Worm (Caenorhabditis elegans) whole organism, L1 larva: ENCODE results near the gene ani-2.

Experiments used
- C34B4.2 ChIP-seq: sonication (generic microtip); optimal IDR thresholded peaks from 2 replicates; lab custom pipeline; 2017; ENCODE audit warnings: mild to moderate bottlenecking, missing genetic modification characterization, missing compliant biosample characterization
- F16B12.6 ChIP-seq: fragments of 150-350 bp; optimal IDR thresholded peaks from 2 replicates; lab custom pipeline; 2014; ENCODE audit warnings: missing biosample characterization, missing genetic modification characterization
- Y116A8C.19 ChIP-seq: sonication (generic microtip); optimal IDR thresholded peaks from 2 replicates; lab custom pipeline; 2016; ENCODE audit warnings: missing compliant biosample characterization, missing genetic modification characterization, borderline replicate concordance
- ama-1 ChIP-seq: fragments of 150-350 bp; optimal IDR thresholded peaks from 2 replicates; lab custom pipeline; 2014
- ceh-8 ChIP-seq: fragments of 200-800 bp; sonication (Bioruptor generic); optimal IDR thresholded peaks from 2 replicates; lab custom pipeline; 2018; ENCODE audit warnings: mild to moderate bottlenecking, missing genetic modification characterization, moderate library complexity, missing compliant biosample characterization
- ceh-82 ChIP-seq, 3 experiments: fragments of 150-350 bp in 1 of 3; sonication (generic microtip) in 2 of 3; optimal IDR thresholded peaks; 2 replicates each; lab custom pipeline; 2014 to 2017; ENCODE audit warnings: missing biosample characterization in 3 of 3, missing genetic modification characterization in 3 of 3
- ceh-90 ChIP-seq: sonication (generic microtip); optimal IDR thresholded peaks from 2 replicates; lab custom pipeline; 2016; ENCODE audit warnings: missing genetic modification characterization, missing compliant biosample characterization
- ces-1 ChIP-seq: fragments of 150-350 bp; optimal IDR thresholded peaks from 2 replicates; lab custom pipeline; 2014; ENCODE audit warnings: missing biosample characterization, missing genetic modification reagents, missing genetic modification characterization
- dsc-1 ChIP-seq: sonication (generic microtip); optimal IDR thresholded peaks from 2 replicates; lab custom pipeline; 2016; ENCODE audit warnings: mild to moderate bottlenecking, missing genetic modification characterization, missing compliant biosample characterization
- efl-1 ChIP-seq, 4 experiments: fragments of 150-350 bp; optimal IDR thresholded peaks in 3 of 4; peaks in 1 of 4; 1 replicate in 1 of 4; 2 replicates in 3 of 4; lab custom pipeline; 2014; ENCODE audit warnings: missing biosample characterization in 2 of 4, missing genetic modification characterization in 2 of 4, missing genetic modification reagents in 2 of 4
- efl-3 ChIP-seq: fragments of 200-800 bp; sonication (Bioruptor generic); optimal IDR thresholded peaks from 2 replicates; lab custom pipeline; 2018; ENCODE audit warnings: mild to moderate bottlenecking, missing genetic modification characterization, missing compliant biosample characterization
- egl-13 ChIP-seq: sonication (generic microtip); optimal IDR thresholded peaks from 2 replicates; lab custom pipeline; 2016; ENCODE audit warnings: missing genotype, missing genetic modification reagents, missing genetic modification characterization, missing compliant biosample characterization
- elt-3 ChIP-seq, 6 experiments: fragments of 150-350 bp in 1 of 6; sonication (generic microtip); optimal IDR thresholded peaks; 2 replicates each; lab custom pipeline; 2017 to 2018; ENCODE audit warnings: missing biosample characterization in 6 of 6, missing genetic modification characterization in 6 of 6, inconsistent platforms in 1 of 6
- fkh-10 ChIP-seq: sonication (generic microtip); optimal IDR thresholded peaks from 2 replicates; lab custom pipeline; 2017; ENCODE audit warnings: missing biosample characterization, missing genetic modification reagents, missing genetic modification characterization
- fkh-4 ChIP-seq: sonication (generic microtip); optimal IDR thresholded peaks from 2 replicates; lab custom pipeline; 2016; ENCODE audit warnings: missing compliant biosample characterization, missing genetic modification characterization, borderline replicate concordance
- fkh-8 ChIP-seq: sonication (generic microtip); optimal IDR thresholded peaks from 2 replicates; lab custom pipeline; 2016; ENCODE audit warnings: mild to moderate bottlenecking, missing genetic modification characterization, missing compliant biosample characterization
- fos-1 ChIP-seq: fragments of 150-350 bp; optimal IDR thresholded peaks from 2 replicates; lab custom pipeline; 2014; ENCODE audit warnings: missing biosample characterization, missing genetic modification characterization
- grh-1 ChIP-seq: fragments of 200-800 bp; sonication (Bioruptor generic); IDR thresholded peaks from 2 replicates; pipeline ENCODE4 v1.3.6; 2022; ENCODE audit warnings: missing genetic modification reagents, missing genetic modification characterization, missing compliant biosample characterization
- hlh-17 ChIP-seq: fragments of 200-800 bp; sonication (Bioruptor generic); optimal IDR thresholded peaks from 2 replicates; lab custom pipeline; 2018; ENCODE audit warnings: missing genetic modification characterization, mild to moderate bottlenecking, missing compliant biosample characterization, moderate library complexity, borderline replicate concordance
- hlh-4 ChIP-seq: sonication (generic microtip); optimal IDR thresholded peaks from 2 replicates; lab custom pipeline; 2016; ENCODE audit warnings: mild to moderate bottlenecking, missing genetic modification characterization, missing compliant biosample characterization
- hpl-2 ChIP-seq: fragments of 150-350 bp; optimal IDR thresholded peaks from 2 replicates; lab custom pipeline; 2014; ENCODE audit warnings: missing biosample characterization, missing genetic modification reagents, missing genetic modification characterization
- jun-1 ChIP-seq: fragments of 150-350 bp; optimal IDR thresholded peaks from 2 replicates; lab custom pipeline; 2014; ENCODE audit warnings: missing biosample characterization, missing genetic modification reagents, missing genetic modification characterization
- lin-13 ChIP-seq: fragments of 150-350 bp; optimal IDR thresholded peaks from 2 replicates; lab custom pipeline; 2014; ENCODE audit warnings: missing biosample characterization, missing genetic modification reagents, missing genetic modification characterization
- lin-15B ChIP-seq: fragments of 150-350 bp; sonication (generic microtip); optimal IDR thresholded peaks from 3 replicates; lab custom pipeline; 2014; ENCODE audit warnings: missing biosample characterization, missing genetic modification characterization
- lin-35 ChIP-seq, 2 experiments: fragments of 150-350 bp; optimal IDR thresholded peaks; 2 replicates each; lab custom pipeline; 2014; ENCODE audit warnings: missing biosample characterization in 2 of 2, missing genetic modification characterization in 2 of 2, missing genetic modification reagents in 2 of 2
- lir-3 ChIP-seq: sonication (generic microtip); optimal IDR thresholded peaks from 2 replicates; lab custom pipeline; 2016; ENCODE audit warnings: mild to moderate bottlenecking, missing genetic modification characterization, moderate library complexity, missing compliant biosample characterization; ENCODE audit not compliant: poor library complexity
- mdl-1 ChIP-seq, 2 experiments: fragments of 150-350 bp; optimal IDR thresholded peaks; 2 replicates each; lab custom pipeline; 2014 to 2017; ENCODE audit warnings: missing biosample characterization in 2 of 2, missing genetic modification characterization in 2 of 2, inconsistent platforms in 1 of 2
- mep-1 ChIP-seq: fragments of 150-350 bp; optimal IDR thresholded peaks from 2 replicates; lab custom pipeline; 2014; ENCODE audit warnings: missing biosample characterization, missing genetic modification characterization
- nhr-12 ChIP-seq: sonication (generic microtip); optimal IDR thresholded peaks from 2 replicates; lab custom pipeline; 2017; ENCODE audit warnings: missing biosample characterization, missing genetic modification characterization
- nhr-20 ChIP-seq: sonication (generic microtip); optimal IDR thresholded peaks from 2 replicates; lab custom pipeline; 2016; ENCODE audit warnings: mild to moderate bottlenecking, missing genetic modification characterization, missing compliant biosample characterization
- nhr-71 ChIP-seq: sonication (generic microtip); optimal IDR thresholded peaks from 2 replicates; lab custom pipeline; 2016; ENCODE audit warnings: mild to moderate bottlenecking, missing genetic modification characterization, moderate library complexity, missing compliant biosample characterization
- nhr-77 ChIP-seq: fragments of 150-350 bp; optimal IDR thresholded peaks from 2 replicates; lab custom pipeline; 2014; ENCODE audit warnings: missing biosample characterization, missing genetic modification characterization
- nhr-85 ChIP-seq: sonication (generic microtip); peaks from one replicate; lab custom pipeline; 2016; ENCODE audit warnings: missing genetic modification characterization, inconsistent platforms, missing compliant biosample characterization
- pag-3 ChIP-seq: sonication (generic microtip); optimal IDR thresholded peaks from 2 replicates; lab custom pipeline; 2017; ENCODE audit warnings: missing genetic modification characterization, mild to moderate bottlenecking, missing compliant biosample characterization, antibody characterized with exemption, borderline replicate concordance; ENCODE audit not compliant: insufficient read depth
- pax-3 ChIP-seq: fragments of 200-800 bp; sonication (Bioruptor generic); optimal IDR thresholded peaks from 2 replicates; lab custom pipeline; 2018; ENCODE audit warnings: mild to moderate bottlenecking, missing genetic modification characterization, moderate library complexity, missing compliant biosample characterization
- rnt-1 ChIP-seq: sonication (generic microtip); optimal IDR thresholded peaks from 2 replicates; lab custom pipeline; 2016; ENCODE audit warnings: mild to moderate bottlenecking, missing genetic modification characterization, moderate library complexity, missing compliant biosample characterization
- skn-1 ChIP-seq: fragments of 150-350 bp; optimal IDR thresholded peaks from 2 replicates; lab custom pipeline; 2014; ENCODE audit warnings: missing biosample characterization, missing genetic modification characterization
- snpc-4 ChIP-seq: fragments of 150-350 bp; optimal IDR thresholded peaks from 2 replicates; lab custom pipeline; 2014; ENCODE audit warnings: missing biosample characterization, missing genetic modification characterization
- snu-23 ChIP-seq: sonication (generic microtip); optimal IDR thresholded peaks from 2 replicates; lab custom pipeline; 2016; ENCODE audit warnings: missing genetic modification characterization, missing compliant biosample characterization
- sox-4 ChIP-seq: sonication (generic microtip); optimal IDR thresholded peaks from 2 replicates; lab custom pipeline; 2016; ENCODE audit warnings: missing genetic modification characterization, missing compliant biosample characterization
- sup-37 ChIP-seq: fragments of 200-800 bp; sonication (Bioruptor generic); optimal IDR thresholded peaks from 2 replicates; lab custom pipeline; 2018; ENCODE audit warnings: mild to moderate bottlenecking, missing genetic modification characterization, missing compliant biosample characterization
- tbx-2 ChIP-seq: sonication (generic microtip); optimal IDR thresholded peaks from 2 replicates; lab custom pipeline; 2016; ENCODE audit warnings: missing genetic modification characterization, missing compliant biosample characterization
- tlp-1 ChIP-seq: fragments of 150-350 bp; optimal IDR thresholded peaks from 2 replicates; lab custom pipeline; 2014; ENCODE audit warnings: missing biosample characterization, missing genetic modification characterization
- unc-130 ChIP-seq: fragments of 150-350 bp; optimal IDR thresholded peaks from 2 replicates; lab custom pipeline; 2017; ENCODE audit warnings: missing biosample characterization, missing genetic modification characterization, inconsistent platforms
- unc-98 ChIP-seq: fragments of 200-800 bp; sonication (Bioruptor generic); IDR thresholded peaks from 2 replicates; pipeline ENCODE4 v1.3.6; 2022; ENCODE audit warnings: missing genetic modification characterization, missing compliant biosample characterization
- vab-15 ChIP-seq: sonication (generic microtip); optimal IDR thresholded peaks from 2 replicates; lab custom pipeline; 2017; ENCODE audit warnings: missing genotype, mild to moderate bottlenecking, missing genetic modification characterization, missing compliant biosample characterization
- xbp-1 ChIP-seq: sonication (generic microtip); optimal IDR thresholded peaks from 2 replicates; lab custom pipeline; 2016; ENCODE audit warnings: missing genetic modification characterization, missing compliant biosample characterization
- zag-1 ChIP-seq: fragments of 150-350 bp; optimal IDR thresholded peaks from 2 replicates; lab custom pipeline; 2014; ENCODE audit warnings: missing biosample characterization, missing genetic modification characterization
- zip-4 ChIP-seq: fragments of 200-800 bp; sonication (Bioruptor generic); optimal IDR thresholded peaks from 2 replicates; lab custom pipeline; 2018; ENCODE audit warnings: mild to moderate bottlenecking, missing genetic modification characterization, moderate library complexity, missing compliant biosample characterization
- ztf-4 ChIP-seq: fragments of 150-350 bp; optimal IDR thresholded peaks from 2 replicates; lab custom pipeline; 2014; ENCODE audit warnings: missing biosample characterization, missing genetic modification characterization

ani-2 gene

DNA sequence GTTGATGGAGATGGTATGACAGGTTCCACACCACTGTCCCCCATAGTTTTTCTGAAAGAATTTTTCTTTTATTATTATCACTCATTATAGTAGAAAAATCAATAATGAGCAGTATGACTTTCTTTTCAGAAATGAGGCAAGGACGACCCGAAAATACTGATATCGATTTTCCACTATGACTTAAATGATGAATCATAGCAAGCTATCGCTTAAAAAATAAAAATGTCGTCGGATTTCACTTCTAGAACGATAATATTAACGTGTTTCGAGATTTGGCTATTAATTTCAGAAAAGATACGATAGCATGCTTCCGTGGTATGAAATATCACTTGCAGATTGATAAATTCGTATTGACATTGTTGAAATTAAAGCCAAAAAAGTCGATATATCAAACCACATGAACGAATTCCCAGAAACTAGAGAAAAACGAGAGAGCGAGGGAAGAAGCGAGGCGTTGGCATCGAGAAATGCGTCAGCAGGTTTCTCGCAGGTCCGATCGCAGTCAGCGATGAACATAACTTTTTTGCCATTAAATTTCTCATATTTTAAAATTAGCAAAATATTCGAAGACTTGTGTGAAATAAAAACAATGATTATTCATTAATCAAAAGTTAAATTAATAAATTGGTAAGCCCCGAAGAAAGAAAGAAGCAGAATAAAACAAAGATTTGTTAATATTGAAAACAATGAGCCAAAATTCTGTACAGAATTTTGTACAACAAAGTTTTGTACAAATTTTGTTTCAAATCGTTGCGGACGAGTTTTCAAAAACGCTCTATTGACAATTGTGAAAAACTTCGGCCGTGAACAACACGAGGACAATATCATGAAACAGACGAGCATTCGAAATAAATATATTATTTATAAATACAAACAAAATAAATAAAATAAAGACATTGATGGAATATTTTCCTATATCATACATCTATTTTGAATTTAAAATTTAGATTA lies 9.5 kb downstream of the ani-2 start, which contains the start of gene C32D5.11 (continued):
- TF ChIP-seq egl-13 (tag; lab: Kevin White, UChicago) (peak; percentile 21), F16B12.6 (tag; lab: Kevin White, UChicago) (peak; percentile 54), ceh-8 (no peak), hpl-2 (GFP tag; lab: Kevin White, UChicago) (no peak), hlh-4 (tag; lab: Kevin White, UChicago) (no peak), nhr-12 (no peak), ceh-82 (tag; optimal IDR thresholded peaks at IDR 0.05; lab: Kevin White, UChicago) (peak; percentile 51 to 77 (median 70)), nhr-20 (tag; lab: Kevin White, UChicago) (peak; percentile 87), pax-3 (tag; lab: Kevin White, UChicago) (peak; percentile 17), nhr-85 (tag; lab: Kevin White, UChicago) (peak; percentile 82), lin-13 (GFP tag; lab: Kevin White, UChicago) (peak; percentile 69), lir-3 (peak; percentile 49), rnt-1 (tag; lab: Kevin White, UChicago) (peak; percentile 86), lin-15B (peak; percentile 57), tbx-2 (peak; percentile 73), fkh-4 (tag; lab: Kevin White, UChicago) (no peak), pag-3 (peak; percentile 1), skn-1 (tag; lab: Kevin White, UChicago) (peak; percentile 54), tlp-1 (tag; lab: Kevin White, UChicago) (no peak), fkh-10 (GFP tag; lab: Kevin White, UChicago) (no peak), mdl-1 (tag; optimal IDR thresholded peaks at IDR 0.05; lab: Kevin White, UChicago) (peak in 1 of 2 experiments; percentile 61), ztf-4 (tag; lab: Kevin White, UChicago) (peak; percentile 63), Y116A8C.19 (tag; lab: Kevin White, UChicago) (no peak), xbp-1 (tag; lab: Kevin White, UChicago) (peak; percentile 79), unc-98 (GFP tag; lab: Robert Waterston, UW) (no peak), ces-1 (GFP tag; lab: Kevin White, UChicago) (no peak), hlh-17 (GFP tag; lab: Kevin White, UChicago) (no peak), mep-1 (tag; lab: Kevin White, UChicago) (peak; percentile 85), efl-1 (optimal IDR thresholded peaks at IDR 0.05; lab: Kevin White, UChicago) (peak; percentile 57 to 75), efl-1 (GFP tag; optimal IDR thresholded peaks at IDR 0.05 in 1 of 2; lab: Kevin White, UChicago) (peak; percentile 72 to 97), jun-1 (tag; lab: Kevin White, UChicago) (peak; percentile 48), sox-4 (tag; lab: Kevin White, UChicago) (no peak), elt-3 (tag; optimal IDR thresholded peaks at IDR 0.05; lab: Kevin White, UChicago) (peak in 2 of 6 experiments; percentile 17 to 45), ceh-90 (tag; lab: Kevin White, UChicago) (no peak), lin-35 (GFP tag; optimal IDR thresholded peaks at IDR 0.05; lab: Kevin White, UChicago) (peak; percentile 80 to 86), C34B4.2 (tag; lab: Kevin White, UChicago) (no peak), nhr-71 (tag; lab: Kevin White, UChicago) (peak; percentile 89), dsc-1 (tag; lab: Kevin White, UChicago) (peak; percentile 68), zip-4 (no peak), snpc-4 (tag; lab: Kevin White, UChicago) (peak; percentile 16), fos-1 (tag; lab: Kevin White, UChicago) (peak; percentile 35), efl-3 (no peak), snu-23 (GFP tag; lab: Kevin White, UChicago) (peak; percentile 88), grh-1 (peak; percentile 32; the same call in 1 of the 2 replicates), vab-15 (no peak), unc-130 (tag; lab: Kevin White, UChicago) (peak; percentile 49), zag-1 (tag; lab: Kevin White, UChicago) (no peak), nhr-77 (tag; lab: Kevin White, UChicago) (peak; percentile 72), ama-1 (lab: Kevin White, UChicago) (no peak), fkh-8 (tag; lab: Kevin White, UChicago) (peak; percentile 91), sup-37 (GFP tag; lab: Kevin White, UChicago) (no peak)
